Worm (Caenorhabditis elegans): ENCODE results near the gene oac-38.

DNA sequence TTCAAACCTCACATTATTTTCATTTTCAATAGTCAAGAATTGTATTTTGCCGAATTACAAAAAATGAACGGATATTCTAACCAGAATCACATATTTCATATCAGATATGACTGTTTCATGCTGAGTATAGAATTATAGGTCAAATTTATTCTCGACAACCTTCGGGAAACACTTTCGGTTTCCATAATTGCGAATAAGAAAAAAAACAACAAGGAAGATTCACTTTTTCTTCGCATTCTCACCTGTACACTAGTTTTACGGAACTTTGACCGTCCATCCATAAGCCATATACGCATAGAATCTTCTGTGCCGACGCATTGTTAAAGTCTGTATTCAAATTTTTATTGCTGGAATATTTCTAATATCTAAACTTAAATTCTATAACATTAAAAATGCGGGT lies 7.6 kb downstream of the oac-38 start, which contains the start of gene oac-37:
- TF ChIP-seq tra-4 (tag; optimal IDR thresholded peaks at IDR 0.05) (no peak), flt-1 (GFP tag; IDR thresholded peaks at IDR 0.05) (no peak), ama-1 (optimal IDR thresholded peaks at IDR 0.05) (no peak), F13C5.2 (tag; optimal IDR thresholded peaks at IDR 0.05) (no peak), ets-7 (tag; optimal IDR thresholded peaks at IDR 0.05) (no peak), pes-1 (GFP tag; IDR thresholded peaks at IDR 0.05) (no peak), hmg-4 (GFP tag; optimal IDR thresholded peaks at IDR 0.05) (no peak), ceh-13 (GFP tag; optimal IDR thresholded peaks at IDR 0.05) (no peak), tbx-37 (GFP tag; conservative IDR thresholded peaks at IDR 0.05) (no peak), hmbx-1 (tag; optimal IDR thresholded peaks at IDR 0.05) (no peak), hnd-1 (tag; optimal IDR thresholded peaks at IDR 0.05) (no peak)
